Worm (Caenorhabditis elegans) whole organism, L4/young adult: ENCODE results near the gene T28D9.1.

Source experiments
- W03F9.2 ChIP-seq: fragments of 150-350 bp; optimal IDR thresholded peaks from 2 replicates; lab custom pipeline; 2014; ENCODE audit warnings: missing biosample characterization, missing genetic modification characterization
- dao-5 ChIP-seq: sonication (generic microtip); optimal IDR thresholded peaks from 2 replicates; lab custom pipeline; 2016; ENCODE audit warnings: missing genotype, missing genetic modification characterization, moderate library complexity, missing compliant biosample characterization
- him-1 ChIP-seq: sonication (generic microtip); optimal IDR thresholded peaks from 2 replicates; lab custom pipeline; 2016; ENCODE audit warnings: missing genotype, missing genetic modification reagents, missing genetic modification characterization, missing compliant biosample characterization

DNA sequence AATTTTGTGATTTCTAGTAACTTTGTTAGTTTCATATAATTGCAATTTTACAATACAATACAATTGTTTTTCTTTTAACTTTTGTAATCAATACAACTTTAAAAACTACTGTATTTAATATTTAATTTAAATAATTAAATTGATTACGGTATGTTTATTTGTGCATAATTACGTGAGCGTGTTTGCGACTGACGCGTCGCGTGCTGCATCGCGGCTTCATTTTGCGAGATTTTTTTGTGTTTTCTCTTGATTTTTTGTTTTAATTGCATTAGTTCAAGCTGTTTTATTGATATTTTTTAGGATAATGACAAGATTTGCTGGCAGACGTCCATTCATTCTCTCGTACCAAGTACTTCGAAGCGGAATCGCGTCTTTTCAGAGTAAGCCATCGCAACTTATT is 15.5 kb upstream of the T28D9.1 start, which contains the start of gene T28D9.4:
- TF ChIP-seq him-1 (tag; lab: Kevin White, UChicago) = no peak
- no peak for TF ChIP-seq W03F9.2 (tag; lab: Kevin White, UChicago)
- TF ChIP-seq dao-5 (tag; lab: Kevin White, UChicago) = no peak
